Fruit fly (Drosophila melanogaster) whole organism, prepupa: ENCODE results near the gene DNAlig3.

Experiments used
- CG10631 ChIP-seq: fragments of 200-800 bp; sonication (Bioruptor generic); optimal IDR thresholded peaks from 2 replicates; lab custom pipeline; 2016; ENCODE audit warnings: missing biosample characterization, missing genetic modification characterization
- CG1621 ChIP-seq: fragments of 200-800 bp; sonication (Bioruptor generic); optimal IDR thresholded peaks from 3 replicates; lab custom pipeline; 2018; ENCODE audit warnings: missing biosample characterization, mild to moderate bottlenecking, missing genetic modification characterization
- CG3032 ChIP-seq: fragments of 200-800 bp; optimal IDR thresholded peaks from 2 replicates; lab custom pipeline; 2019; ENCODE audit warnings: missing biosample characterization, mild to moderate bottlenecking, missing genetic modification characterization, moderate library complexity
- CG31627 ChIP-seq: fragments of 200-800 bp; sonication (Bioruptor generic); optimal IDR thresholded peaks from 3 replicates; lab custom pipeline; 2016; ENCODE audit warnings: missing biosample characterization, missing genetic modification characterization
- CG32006 ChIP-seq: fragments of 200-800 bp; sonication (Bioruptor generic); optimal IDR thresholded peaks from 3 replicates; lab custom pipeline; 2017; ENCODE audit warnings: missing biosample characterization, mild to moderate bottlenecking, missing genetic modification characterization
- CG3919 ChIP-seq: fragments of 200-800 bp; sonication (Bioruptor generic); optimal IDR thresholded peaks from 3 replicates; lab custom pipeline; 2016; ENCODE audit warnings: missing biosample characterization, missing genetic modification characterization
- CG6792 ChIP-seq: fragments of 200-800 bp; sonication (Bioruptor generic); optimal IDR thresholded peaks from 3 replicates; lab custom pipeline; 2016; ENCODE audit warnings: missing biosample characterization, missing genetic modification characterization
- Ets96B ChIP-seq: fragments of 200-800 bp; optimal IDR thresholded peaks from 2 replicates; lab custom pipeline; 2019; ENCODE audit warnings: missing biosample characterization, mild to moderate bottlenecking, missing genetic modification characterization, moderate library complexity
- Gug ChIP-seq: fragments of 200-800 bp; sonication (Bioruptor generic); IDR thresholded peaks from 2 replicates; pipeline ENCODE4 v1.3.6; 2022; ENCODE audit warnings: missing biosample characterization, missing genetic modification characterization
- Hr39 ChIP-seq: fragments of 200-800 bp; sonication (Bioruptor generic); optimal IDR thresholded peaks from 2 replicates; lab custom pipeline; 2016; ENCODE audit warnings: missing biosample characterization, missing genetic modification characterization
- Met ChIP-seq: fragments of 200-800 bp; sonication (Bioruptor generic); optimal IDR thresholded peaks from 3 replicates; lab custom pipeline; 2016; ENCODE audit warnings: missing biosample characterization, missing genetic modification characterization
- Sox15 ChIP-seq: fragments of 200-800 bp; sonication (Bioruptor generic); optimal IDR thresholded peaks from 3 replicates; lab custom pipeline; 2016; ENCODE audit warnings: missing biosample characterization, missing genetic modification characterization
- acj6 ChIP-seq: fragments of 200-800 bp; sonication (Bioruptor generic); optimal IDR thresholded peaks from 3 replicates; lab custom pipeline; 2016; ENCODE audit warnings: missing biosample characterization, missing genetic modification characterization
- cyc ChIP-seq: fragments of 200-800 bp; sonication (Bioruptor generic); optimal IDR thresholded peaks from 3 replicates; lab custom pipeline; 2016; ENCODE audit warnings: missing biosample characterization, missing genetic modification characterization
- dac ChIP-seq: fragments of 200-800 bp; sonication (Bioruptor generic); optimal IDR thresholded peaks from 2 replicates; lab custom pipeline; 2017; ENCODE audit warnings: missing biosample characterization, mild to moderate bottlenecking, missing genetic modification characterization
- eg ChIP-seq: fragments of 200-800 bp; sonication (Bioruptor generic); IDR thresholded peaks from 3 replicates; pipeline ENCODE4 v1.3.6; 2022; ENCODE audit warnings: missing biosample characterization, missing genetic modification characterization
- esn ChIP-seq: fragments of 200-800 bp; sonication (Bioruptor generic); optimal IDR thresholded peaks from 2 replicates; lab custom pipeline; 2016; ENCODE audit warnings: missing biosample characterization, mild to moderate bottlenecking, missing genetic modification characterization, moderate library complexity
- lz ChIP-seq: fragments of 200-800 bp; sonication (Bioruptor generic); optimal IDR thresholded peaks from 3 replicates; lab custom pipeline; 2016; ENCODE audit warnings: missing biosample characterization, missing genetic modification characterization
- pdm3 ChIP-seq: fragments of 200-800 bp; sonication (Bioruptor generic); optimal IDR thresholded peaks from 3 replicates; lab custom pipeline; 2016; ENCODE audit warnings: missing biosample characterization, missing genetic modification characterization
- svp ChIP-seq: fragments of 200-800 bp; sonication (Bioruptor generic); peaks from one replicate; lab custom pipeline; 2016; ENCODE audit warnings: missing biosample characterization, missing genetic modification characterization
- topi ChIP-seq: fragments of 200-800 bp; sonication (Bioruptor generic); optimal IDR thresholded peaks from 3 replicates; lab custom pipeline; 2016; ENCODE audit warnings: missing biosample characterization, missing genetic modification characterization

DNAlig3 gene

dm6 chr3R:12350497-12350896 lies 51.1 kb downstream of the DNAlig3 start, which contains the start of gene CG10038:
Gene CG10038 (minus strand): TSS chr3R:12350644.
- no peak for TF ChIP-seq CG10631 (GFP tag; lab: Kevin White, UChicago)
- peak; percentile 45 for TF ChIP-seq esn (GFP tag; lab: Kevin White, UChicago)
- peak; percentile 36 for TF ChIP-seq cyc (GFP tag; lab: Kevin White, UChicago)
- TF ChIP-seq Hr39 (GFP tag; lab: Kevin White, UChicago), result peak; percentile 21
- TF ChIP-seq CG32006 (GFP tag; lab: Kevin White, UChicago), result no peak
- TF ChIP-seq pdm3 (GFP tag; lab: Kevin White, UChicago), result peak; percentile 35
- TF ChIP-seq Met (GFP tag; lab: Kevin White, UChicago), result peak; percentile 28
- peak; percentile 86 for TF ChIP-seq svp
- TF ChIP-seq dac, result no peak
- TF ChIP-seq acj6 (GFP tag; lab: Kevin White, UChicago), result peak; percentile 20
- TF ChIP-seq CG3919 (GFP tag; lab: Kevin White, UChicago), result peak; percentile 14
- TF ChIP-seq CG31627 (GFP tag; lab: Kevin White, UChicago), result peak; percentile 24
- TF ChIP-seq Ets96B (tag; lab: Kevin White, UChicago), result no peak
- TF ChIP-seq CG3032 (tag; lab: Kevin White, UChicago), result peak; percentile 12
- TF ChIP-seq CG6792 (GFP tag; lab: Kevin White, UChicago), result peak; percentile 18
- TF ChIP-seq topi (GFP tag; lab: Kevin White, UChicago), result peak; percentile 20
- TF ChIP-seq lz, result peak; percentile 27
- no peak for TF ChIP-seq Gug (GFP tag; lab: Robert Waterston, UW)
- no peak for TF ChIP-seq eg
- TF ChIP-seq CG1621, result no peak
- TF ChIP-seq Sox15, result no peak
